Worm (Caenorhabditis elegans): ENCODE results near the gene cyk-4.

- TF ChIP-seq ama-1 (optimal IDR thresholded peaks at IDR 0.05), result no peak
- TF ChIP-seq hnd-1 (tag; optimal IDR thresholded peaks at IDR 0.05), result no peak
- no peak for TF ChIP-seq sea-1 (GFP tag; conservative IDR thresholded peaks at IDR 0.05)
Observed at ce11 chrIII:13733833-13734232, 37.2 kb downstream of the cyk-4 start.
